Worm (Caenorhabditis elegans): ENCODE results near the gene ttbk-2.2.

The ttbk-2.2 gene

ce11 chrIV:5038744-5039143, 28.0 kb downstream of the ttbk-2.2 start (continued):
- TF ChIP-seq F55B11.4 (tag; optimal IDR thresholded peaks at IDR 0.05; ENCODE audit: borderline replicate concordance, insufficient read depth) (no peak), ztf-3 (GFP tag; optimal IDR thresholded peaks at IDR 0.05) (no peak), nhr-27 (tag; optimal IDR thresholded peaks at IDR 0.05) (no peak), attf-5 (GFP tag; optimal IDR thresholded peaks at IDR 0.05) (peak; percentile 37), aptf-2 (GFP tag; conservative IDR thresholded peaks at IDR 0.05) (no peak), F49E8.2 (tag; optimal IDR thresholded peaks at IDR 0.05; ENCODE audit: insufficient read depth) (peak; percentile 28), ztf-28 (GFP tag; IDR thresholded peaks at IDR 0.05) (peak; percentile 78), attf-3 (GFP tag; conservative IDR thresholded peaks at IDR 0.05) (no peak), madf-3 (GFP tag; IDR thresholded peaks at IDR 0.05) (peak; percentile 65; the same call in 1 of the 2 replicates), rcor-1 (GFP tag; IDR thresholded peaks at IDR 0.05) (no peak; the same call in 1 of the 2 replicates), pbrm-1 (GFP tag; IDR thresholded peaks at IDR 0.05) (no peak; the same call in none of the 2 replicates), nfya-2 (GFP tag; IDR thresholded peaks at IDR 0.05) (no peak), let-607 (tag; optimal IDR thresholded peaks at IDR 0.05) (peak in 1 of 2 experiments; percentile 8), cebp-1 (GFP tag; IDR thresholded peaks at IDR 0.05) (no peak), cebp-1 (tag; optimal IDR thresholded peaks at IDR 0.05) (no peak), unc-130 (GFP tag; optimal IDR thresholded peaks at IDR 0.05) (peak; percentile 44), sea-2 (GFP tag; IDR thresholded peaks at IDR 0.05) (no peak), nhr-120 (GFP tag; IDR thresholded peaks at IDR 0.05) (0 out of 2 replicates have a peak, but pooled peaks have one; percentile 60), ceh-27 (GFP tag; optimal IDR thresholded peaks at IDR 0.05) (peak; percentile 30), attf-6 (GFP tag; IDR thresholded peaks at IDR 0.05) (peak; percentile 86), him-1 (tag; optimal IDR thresholded peaks at IDR 0.05) (peak; percentile 84), Y95B8A.8 (GFP tag; IDR thresholded peaks at IDR 0.05) (no peak), B0336.3 (GFP tag; IDR thresholded peaks at IDR 0.05) (no peak), hrde-1 (tag; optimal IDR thresholded peaks at IDR 0.05; ENCODE audit: borderline replicate concordance) (peak; percentile 49), nfyb-1 (GFP tag; IDR thresholded peaks at IDR 0.05) (peak; percentile 87), mes-4 (tag; optimal IDR thresholded peaks at IDR 0.05) (no peak), snpc-4 (GFP tag; optimal IDR thresholded peaks at IDR 0.05) (peak; percentile 82), snpc-4 (tag; optimal IDR thresholded peaks at IDR 0.05) (peak; percentile 26 to 95 (median 92)), hsf-1 (GFP tag; IDR thresholded peaks at IDR 0.05) (no peak), lin-40 (tag; optimal IDR thresholded peaks at IDR 0.05) (no peak), F23B12.7 (tag; optimal IDR thresholded peaks at IDR 0.05; ENCODE audit: insufficient read depth) (peak; percentile 66), rec-8 (tag; optimal IDR thresholded peaks at IDR 0.05) (peak; percentile 9 to 77), ekl-4 (GFP tag; IDR thresholded peaks at IDR 0.05) (peak; percentile 51; the same call in 1 of the 2 replicates), madf-8 (GFP tag; conservative IDR thresholded peaks at IDR 0.05) (no peak), egl-18 (GFP tag; IDR thresholded peaks at IDR 0.05) (no peak), mxl-1 (tag; optimal IDR thresholded peaks at IDR 0.05) (peak; percentile 80), dpl-1 (GFP tag; optimal IDR thresholded peaks at IDR 0.05) (no peak), hlh-12 (tag; optimal IDR thresholded peaks at IDR 0.05) (peak; percentile 40), Y67H2A.10 (GFP tag; conservative IDR thresholded peaks at IDR 0.05) (no peak; the same call in 1 of the 2 replicates), repo-1 (tag; optimal IDR thresholded peaks at IDR 0.05) (no peak), T07F8.4 (tag; optimal IDR thresholded peaks at IDR 0.05) (peak; percentile 49), ceh-79 (tag; optimal IDR thresholded peaks at IDR 0.05) (no peak)

Data from whole organism, young adult.